Worm (Caenorhabditis elegans) whole organism, late embryonic: Measurements from ENCODE around the gene Y51B9A.6.

Source experiments
- ahr-1 ChIP-seq: sonication (generic microtip); optimal IDR thresholded peaks from 2 replicates; lab custom pipeline; 2016; ENCODE audit warnings: missing genetic modification characterization, missing compliant biosample characterization
- dve-1 ChIP-seq: sonication (generic microtip); optimal IDR thresholded peaks from 2 replicates; lab custom pipeline; 2017; ENCODE audit warnings: antibody characterized with exemption, mild to moderate bottlenecking, missing genetic modification characterization, missing compliant biosample characterization
- hlh-13 ChIP-seq: fragments of 200-800 bp; sonication (Bioruptor generic); optimal IDR thresholded peaks from 2 replicates; lab custom pipeline; 2018; ENCODE audit warnings: mild to moderate bottlenecking, missing genetic modification characterization, missing compliant biosample characterization
- lim-6 ChIP-seq: sonication (generic microtip); optimal IDR thresholded peaks from 2 replicates; lab custom pipeline; 2016; ENCODE audit warnings: missing genetic modification characterization, missing compliant biosample characterization
- pqm-1 ChIP-seq: sonication (generic microtip); optimal IDR thresholded peaks from 2 replicates; lab custom pipeline; 2016; ENCODE audit warnings: missing genetic modification characterization, missing compliant biosample characterization
- ref-2 ChIP-seq: sonication (generic microtip); optimal IDR thresholded peaks from 2 replicates; lab custom pipeline; 2016; ENCODE audit warnings: missing genetic modification characterization, missing compliant biosample characterization
- unc-3 ChIP-seq, 2 experiments: fragments of 200-800 bp in 1 of 2; sonication (Bioruptor generic) in 1 of 2; sonication (generic microtip) in 1 of 2; conservative IDR thresholded peaks in 1 of 2; optimal IDR thresholded peaks in 1 of 2; 2 replicates each; pipeline versions ENCODE4 v1.3.6 to Lab custom; 2016 to 2022; ENCODE audit warnings: missing compliant biosample characterization in 2 of 2, missing genetic modification characterization in 2 of 2, missing genetic modification reagents in 1 of 2

ce11 chrII:9411497-9411896, 8.5 kb upstream of the Y51B9A.6 start, which contains the start of gene M176.9:
- TF ChIP-seq pqm-1: no peak
- no peak for TF ChIP-seq lim-6
- no peak for TF ChIP-seq ahr-1 (tag; lab: Kevin White, UChicago)
- TF ChIP-seq unc-3 (GFP tag; conservative IDR thresholded peaks at IDR 0.05; lab: Robert Waterston, UW): no peak
- TF ChIP-seq unc-3 (tag; optimal IDR thresholded peaks at IDR 0.05; lab: Kevin White, UChicago): no peak
- TF ChIP-seq ref-2: no peak
- TF ChIP-seq hlh-13 (GFP tag; lab: Kevin White, UChicago): no peak
- no peak for TF ChIP-seq dve-1 (tag; lab: Kevin White, UChicago)
